Fruit fly (Drosophila melanogaster): ENCODE measurements around the gene CG32269.

The CG32269 gene

DNA sequence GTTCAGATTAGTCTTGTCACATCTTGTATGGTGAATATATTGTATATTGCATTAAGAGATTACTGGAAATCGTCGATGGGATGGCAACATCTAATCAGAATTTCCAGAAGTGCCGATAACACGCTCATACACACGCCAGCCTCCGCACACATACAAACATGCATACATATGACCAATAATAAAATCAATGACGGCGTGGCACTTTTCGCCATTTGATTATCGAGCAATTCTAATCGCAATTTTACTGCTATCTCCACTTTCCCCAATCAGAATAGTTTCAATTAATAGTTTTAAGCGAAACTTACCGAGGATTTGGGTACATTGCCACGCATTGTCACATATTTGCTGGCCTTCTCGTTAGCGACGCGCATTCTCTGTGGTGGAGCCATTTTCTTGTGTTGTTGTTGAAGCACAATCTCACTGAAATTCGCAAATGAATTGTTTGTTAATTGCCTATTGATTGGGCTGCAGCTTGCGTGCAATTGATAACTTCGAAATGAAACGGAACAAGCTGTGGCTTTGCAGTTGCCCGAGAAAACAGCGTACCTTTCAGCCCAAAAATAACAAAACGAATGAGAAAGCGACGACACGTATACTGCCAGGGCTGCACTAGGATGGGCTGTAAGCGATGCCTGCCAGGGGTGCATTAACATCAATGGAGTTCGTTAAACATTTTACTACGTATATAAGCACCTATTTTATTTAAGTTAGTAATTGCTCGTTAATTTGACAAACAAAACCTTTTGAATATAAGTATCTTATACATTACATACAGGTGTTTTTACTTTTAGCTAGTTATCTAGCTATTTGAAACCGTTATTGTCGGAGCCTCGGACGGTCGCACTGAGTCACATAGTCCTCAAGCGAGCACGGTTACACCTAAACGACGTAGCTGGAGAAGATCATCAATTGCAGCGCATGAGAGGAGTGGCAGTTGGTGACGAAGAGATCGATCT lies 10.1 kb downstream of the CG32269 start, which contains the start of the genes CG32276 and gry (continued):
- TF ChIP-seq BtbVII (GFP tag; optimal IDR thresholded peaks at IDR 0.05), result peak; percentile 35
- TF ChIP-seq salm (tag; optimal IDR thresholded peaks at IDR 0.05), result peak; percentile 26
- TF ChIP-seq dimm (GFP tag; IDR thresholded peaks at IDR 0.05), result no peak
- no peak for TF ChIP-seq sna (GFP tag; IDR thresholded peaks at IDR 0.05; ENCODE audit: partially characterized antibody)
- peak; percentile 66 for TF ChIP-seq CG1602 (GFP tag; optimal IDR thresholded peaks at IDR 0.05)
- TF ChIP-seq oc (tag; optimal IDR thresholded peaks at IDR 0.05), result no peak
- peak; percentile 75 for TF ChIP-seq CG18262 (tag; optimal IDR thresholded peaks at IDR 0.05)
- TF ChIP-seq CG9727 (GFP tag; optimal IDR thresholded peaks at IDR 0.05), result peak; percentile 73
- TF ChIP-seq bab2 (GFP tag; optimal IDR thresholded peaks at IDR 0.05), result peak; percentile 82
- peak; percentile 64 for TF ChIP-seq CG10366 (GFP tag; IDR thresholded peaks at IDR 0.05)
- TF ChIP-seq CG1832 (GFP tag; optimal IDR thresholded peaks at IDR 0.05), result no peak
- TF ChIP-seq gt (GFP tag; IDR thresholded peaks at IDR 0.05), result peak; percentile 35; the same call in 1 of the 2 replicates
- peak; percentile 87 for TF ChIP-seq CG18599 (GFP tag; optimal IDR thresholded peaks at IDR 0.05)
- peak; percentile 42 for TF ChIP-seq Camta (GFP tag; optimal IDR thresholded peaks at IDR 0.05)
- no peak for TF ChIP-seq sd (tag; optimal IDR thresholded peaks at IDR 0.05)
- peak; percentile 77 for TF ChIP-seq Sry-δ (GFP tag; optimal IDR thresholded peaks at IDR 0.05)
- peak; percentile 67 for TF ChIP-seq CG4282 (GFP tag; optimal IDR thresholded peaks at IDR 0.05)
- TF ChIP-seq Eip74EF (GFP tag; optimal IDR thresholded peaks at IDR 0.05), result no peak
- TF ChIP-seq Lhr (GFP tag; optimal IDR thresholded peaks at IDR 0.05), result peak; percentile 75
- peak; percentile 33 for TF ChIP-seq NK7.1 (GFP tag; optimal IDR thresholded peaks at IDR 0.05)
- peak; percentile 7 for TF ChIP-seq CG17912 (GFP tag; optimal IDR thresholded peaks at IDR 0.05)
- TF ChIP-seq Hey (tag; optimal IDR thresholded peaks at IDR 0.05), result no peak
- peak; percentile 65 for TF ChIP-seq HmgD (GFP tag; optimal IDR thresholded peaks at IDR 0.05)
- peak; percentile 64 for TF ChIP-seq CG32767 (GFP tag; IDR thresholded peaks at IDR 0.05)
- no peak for TF ChIP-seq CG4707 (GFP tag; optimal IDR thresholded peaks at IDR 0.05)
- peak; percentile 74 for TF ChIP-seq chm (GFP tag; IDR thresholded peaks at IDR 0.05)
- peak; percentile 75 for TF ChIP-seq CG34376 (GFP tag; optimal IDR thresholded peaks at IDR 0.05)
- TF ChIP-seq sob (GFP tag; IDR thresholded peaks at IDR 0.05), result peak; percentile 82
- TF ChIP-seq CG6654 (GFP tag; optimal IDR thresholded peaks at IDR 0.05), result no peak
- no peak for TF ChIP-seq aop (GFP tag; IDR thresholded peaks at IDR 0.05)
- TF ChIP-seq mirr (GFP tag; optimal IDR thresholded peaks at IDR 0.05), result peak; percentile 70
- TF ChIP-seq tio (GFP tag; optimal IDR thresholded peaks at IDR 0.05), result no peak
- TF ChIP-seq pan (optimal IDR thresholded peaks at IDR 0.05), result no peak
- peak in 1 of 2 experiments; percentile 29 for TF ChIP-seq pan (GFP tag; optimal IDR thresholded peaks at IDR 0.05 in 1 of 2, IDR thresholded peaks at IDR 0.05 in 1 of 2)
- TF ChIP-seq unpg (GFP tag; optimal IDR thresholded peaks at IDR 0.05), result peak; percentile 72
- peak; percentile 30 for TF ChIP-seq onecut (GFP tag; IDR thresholded peaks at IDR 0.05)
- no peak for TF ChIP-seq CG15269 (tag; optimal IDR thresholded peaks at IDR 0.05)
- TF ChIP-seq lov (optimal IDR thresholded peaks at IDR 0.05), result no peak
- peak; percentile 61; the same call in 1 of the 3 replicates for TF ChIP-seq lov (GFP tag; IDR thresholded peaks at IDR 0.05)
- peak; percentile 42 for TF ChIP-seq MTF-1 (GFP tag; optimal IDR thresholded peaks at IDR 0.05; ENCODE audit: borderline replicate concordance)
- TF ChIP-seq sc (optimal IDR thresholded peaks at IDR 0.05), result no peak
- no peak for TF ChIP-seq sc (GFP tag; optimal IDR thresholded peaks at IDR 0.05)
- peak; percentile 30 for TF ChIP-seq org-1 (GFP tag; optimal IDR thresholded peaks at IDR 0.05)
- peak; percentile 47 for TF ChIP-seq psq (GFP tag; optimal IDR thresholded peaks at IDR 0.05)
- peak; percentile 66 for TF ChIP-seq CG10462 (GFP tag; optimal IDR thresholded peaks at IDR 0.05)
- TF ChIP-seq CG2678 (tag; optimal IDR thresholded peaks at IDR 0.05), result no peak
- peak; percentile 81 for TF ChIP-seq CG17186 (GFP tag; optimal IDR thresholded peaks at IDR 0.05)
- peak; percentile 72 for TF ChIP-seq Ada2b (GFP tag; IDR thresholded peaks at IDR 0.05)
- no peak for TF ChIP-seq Hmx (GFP tag; optimal IDR thresholded peaks at IDR 0.05)
